Fruit fly (Drosophila melanogaster) whole organism, pupa: ENCODE data around the gene ss.

Experiments
- CG10348 ChIP-seq: fragments of 200-800 bp; sonication (Bioruptor generic); IDR thresholded peaks from 2 replicates; pipeline ENCODE4 v1.3.6; 2022; ENCODE audit warnings: missing biosample characterization, missing genetic modification characterization
- CG13204 ChIP-seq: fragments of 200-800 bp; sonication (Bioruptor generic); optimal IDR thresholded peaks from 2 replicates; lab custom pipeline; 2018; ENCODE audit warnings: missing biosample characterization, mild to moderate bottlenecking, missing genetic modification characterization, moderate library complexity
- CG15710 ChIP-seq: fragments of 200-800 bp; sonication (Bioruptor generic); optimal IDR thresholded peaks from 2 replicates; lab custom pipeline; 2018; ENCODE audit warnings: missing biosample characterization, mild to moderate bottlenecking, missing genetic modification characterization, moderate library complexity
- CG17806 ChIP-seq: fragments of 200-800 bp; sonication (Bioruptor generic); optimal IDR thresholded peaks from 2 replicates; lab custom pipeline; 2018; ENCODE audit warnings: missing biosample characterization, mild to moderate bottlenecking, missing genetic modification characterization, moderate library complexity
- CG32121 ChIP-seq: fragments of 200-800 bp; sonication (Bioruptor generic); IDR thresholded peaks from 2 replicates; pipeline ENCODE4 v1.3.6; 2022; ENCODE audit warnings: missing biosample characterization, missing genetic modification characterization
- CG8159 ChIP-seq: fragments of 200-800 bp; sonication (Bioruptor generic); optimal IDR thresholded peaks from 3 replicates; lab custom pipeline; 2018; ENCODE audit warnings: missing biosample characterization, mild to moderate bottlenecking, missing genetic modification characterization, moderate library complexity
- EcR ChIP-seq: fragments of 200-800 bp; sonication (Bioruptor generic); optimal IDR thresholded peaks from 3 replicates; lab custom pipeline; 2019; ENCODE audit warnings: missing biosample characterization, missing genetic modification characterization, mild to moderate bottlenecking, moderate library complexity, missing genetic modification reagents
- Pif1A ChIP-seq: fragments of 200-800 bp; sonication (Bioruptor generic); optimal IDR thresholded peaks from 3 replicates; lab custom pipeline; 2016; ENCODE audit warnings: missing biosample characterization, missing genetic modification characterization
- fd96Ca ChIP-seq: fragments of 200-800 bp; sonication (Bioruptor generic); IDR thresholded peaks from 3 replicates; pipeline ENCODE4 v1.3.6; 2022; ENCODE audit warnings: missing biosample characterization, missing genetic modification characterization
- gl ChIP-seq: fragments of 200-800 bp; sonication (Bioruptor generic); optimal IDR thresholded peaks from 2 replicates; lab custom pipeline; 2018; ENCODE audit warnings: missing biosample characterization, mild to moderate bottlenecking, missing genetic modification characterization

- TF ChIP-seq CG32121 (GFP tag; lab: Robert Waterston, UW) (no peak), CG13204 (GFP tag; lab: Kevin White, UChicago) (no peak), Pif1A (GFP tag; lab: Kevin White, UChicago) (no peak), fd96Ca (GFP tag; lab: Robert Waterston, UW) (no peak), EcR (GFP tag; lab: Kevin White, UChicago) (no peak), CG8159 (tag; lab: Kevin White, UChicago) (no peak), CG17806 (tag; lab: Kevin White, UChicago) (no peak), CG10348 (no peak), CG15710 (tag; lab: Kevin White, UChicago) (no peak), gl (no peak)
Observed at dm6 chr3R:16403734-16404057, 206 bp upstream of the ss start.
